Fruit fly (Drosophila melanogaster) whole organism, embryonic: Measurements from ENCODE around the gene hyd.

Experiments
- Adf1 ChIP-seq: fragments of 200-800 bp; sonication (Bioruptor generic); IDR thresholded peaks from 2 replicates; pipeline ENCODE4 v1.3.6; 2022; ENCODE audit warnings: missing biosample characterization, missing genetic modification characterization
- Aef1 ChIP-seq: fragments of 200-800 bp; sonication (Bioruptor generic); IDR thresholded peaks from 3 replicates; pipeline ENCODE4 v1.3.6; 2022; ENCODE audit warnings: missing biosample characterization, missing genetic modification characterization
- Antp ChIP-seq: fragments of 200-800 bp; sonication (Bioruptor generic); optimal IDR thresholded peaks from 3 replicates; lab custom pipeline; 2016; ENCODE audit warnings: missing biosample characterization, missing genetic modification characterization
- CG10147 ChIP-seq: fragments of 200-800 bp; sonication (Bioruptor generic); optimal IDR thresholded peaks from 2 replicates; lab custom pipeline; 2019; ENCODE audit warnings: missing biosample characterization, mild to moderate bottlenecking, missing genetic modification characterization, moderate library complexity
- CG10366 ChIP-seq: fragments of 200-800 bp; sonication (Bioruptor generic); IDR thresholded peaks from 2 replicates; pipeline ENCODE4 v1.3.6; 2022; ENCODE audit warnings: missing biosample characterization, missing genetic modification characterization
- CG11723 ChIP-seq: fragments of 200-800 bp; sonication (Bioruptor generic); optimal IDR thresholded peaks from 2 replicates; lab custom pipeline; 2017; ENCODE audit warnings: missing biosample characterization, mild to moderate bottlenecking, missing genetic modification characterization
- CG13287 ChIP-seq: fragments of 200-800 bp; sonication (Bioruptor generic); IDR thresholded peaks from 2 replicates; pipeline ENCODE4 v1.3.6; 2022; ENCODE audit warnings: missing biosample characterization, missing genetic modification characterization; ENCODE audit not compliant: partially characterized antibody
- CG14667 ChIP-seq: fragments of 200-800 bp; sonication (Bioruptor generic); IDR thresholded peaks from 2 replicates; pipeline ENCODE4 v1.3.6; 2022; ENCODE audit warnings: missing biosample characterization, missing genetic modification characterization
- CG15073 ChIP-seq: fragments of 200-800 bp; sonication (Bioruptor generic); optimal IDR thresholded peaks from 2 replicates; lab custom pipeline; 2016; ENCODE audit warnings: missing biosample characterization, missing genetic modification characterization
- CG16815 ChIP-seq: fragments of 200-800 bp; sonication (Bioruptor generic); optimal IDR thresholded peaks from 3 replicates; lab custom pipeline; 2017; ENCODE audit warnings: missing biosample characterization, mild to moderate bottlenecking, missing genetic modification characterization
- CG17802 ChIP-seq: fragments of 200-800 bp; sonication (Bioruptor generic); optimal IDR thresholded peaks from 2 replicates; lab custom pipeline; 2018; ENCODE audit warnings: missing biosample characterization, mild to moderate bottlenecking, missing genetic modification characterization, moderate library complexity
- CG17829 ChIP-seq: fragments of 200-800 bp; optimal IDR thresholded peaks from 2 replicates; lab custom pipeline; 2019; ENCODE audit warnings: missing biosample characterization, mild to moderate bottlenecking, missing genetic modification characterization, moderate library complexity
- CG2116 ChIP-seq: fragments of 200-800 bp; sonication (Bioruptor generic); optimal IDR thresholded peaks from 3 replicates; lab custom pipeline; 2018; ENCODE audit warnings: missing biosample characterization, mild to moderate bottlenecking, missing genetic modification characterization
- CG2678 ChIP-seq: fragments of 200-800 bp; sonication (Bioruptor generic); optimal IDR thresholded peaks from 3 replicates; lab custom pipeline; 2019; ENCODE audit warnings: missing biosample characterization, mild to moderate bottlenecking, missing genetic modification characterization, moderate library complexity
- CG34224 ChIP-seq: fragments of 200-800 bp; sonication (Bioruptor generic); IDR thresholded peaks from 3 replicates; pipeline ENCODE4 v1.3.6; 2022; ENCODE audit warnings: missing biosample characterization, missing genetic modification characterization; ENCODE audit not compliant: partially characterized antibody
- CG34376 ChIP-seq: fragments of 200-800 bp; sonication (Bioruptor generic); optimal IDR thresholded peaks from 2 replicates; lab custom pipeline; 2018; ENCODE audit warnings: missing biosample characterization, mild to moderate bottlenecking, missing genetic modification characterization
- CG34422 ChIP-seq: fragments of 200-800 bp; sonication (Bioruptor generic); IDR thresholded peaks from 3 replicates; pipeline ENCODE4 v1.3.6; 2022; ENCODE audit warnings: missing biosample characterization, missing genetic modification characterization
- CG4617 ChIP-seq: fragments of 200-800 bp; sonication (Bioruptor generic); optimal IDR thresholded peaks from 3 replicates; lab custom pipeline; 2016; ENCODE audit warnings: missing biosample characterization, missing genetic modification characterization, borderline replicate concordance
- CG6689 ChIP-seq: fragments of 200-800 bp; sonication (Bioruptor generic); IDR thresholded peaks from 2 replicates; pipeline ENCODE4 v1.3.6; 2022; ENCODE audit warnings: missing biosample characterization, missing genetic modification characterization
- CG7745 ChIP-seq: fragments of 200-800 bp; sonication (Bioruptor generic); optimal IDR thresholded peaks from 2 replicates; lab custom pipeline; 2018; ENCODE audit warnings: missing biosample characterization, mild to moderate bottlenecking, missing genetic modification characterization, moderate library complexity
- CG7839 ChIP-seq: fragments of 200-800 bp; sonication (Bioruptor generic); optimal IDR thresholded peaks from 3 replicates; lab custom pipeline; 2018; ENCODE audit warnings: missing biosample characterization, mild to moderate bottlenecking, missing genetic modification characterization, moderate library complexity
- CG9727 ChIP-seq: fragments of 200-800 bp; sonication (Bioruptor generic); optimal IDR thresholded peaks from 3 replicates; lab custom pipeline; 2017; ENCODE audit warnings: missing biosample characterization, mild to moderate bottlenecking, missing genetic modification characterization
- GATAe ChIP-seq: fragments of 200-800 bp; sonication (Bioruptor generic); conservative IDR thresholded peaks from 2 replicates; pipeline ENCODE4 v1.3.6; 2022; ENCODE audit warnings: missing biosample characterization, missing genetic modification characterization
- H2.0 ChIP-seq: fragments of 200-800 bp; sonication (Bioruptor generic); IDR thresholded peaks from 2 replicates; pipeline ENCODE4 v1.3.6; 2022; ENCODE audit warnings: missing biosample characterization, missing genetic modification characterization
- HLHmδ ChIP-seq: fragments of 200-800 bp; sonication (Bioruptor generic); optimal IDR thresholded peaks from 2 replicates; lab custom pipeline; 2018; ENCODE audit warnings: missing biosample characterization, mild to moderate bottlenecking, missing genetic modification characterization, moderate library complexity
- Hand ChIP-seq: fragments of 200-800 bp; sonication (Bioruptor generic); optimal IDR thresholded peaks from 2 replicates; lab custom pipeline; 2017; ENCODE audit warnings: mild to moderate bottlenecking, missing biosample characterization, missing genetic modification reagents, missing genetic modification characterization
- Jarid2 ChIP-seq: fragments of 200-800 bp; sonication (Bioruptor generic); optimal IDR thresholded peaks from 3 replicates; lab custom pipeline; 2017; ENCODE audit warnings: mild to moderate bottlenecking, missing biosample characterization, missing genetic modification reagents, missing genetic modification characterization
- Lpt ChIP-seq: fragments of >200 bp; optimal IDR thresholded peaks from 2 replicates; lab custom pipeline; 2018; ENCODE audit warnings: missing biosample characterization, missing genetic modification characterization
- Myb ChIP-seq: fragments of 200-800 bp; sonication (Bioruptor generic); optimal IDR thresholded peaks from 2 replicates; lab custom pipeline; 2016; ENCODE audit warnings: missing biosample characterization, missing genetic modification characterization
- NFAT ChIP-seq: fragments of 200-800 bp; sonication (Bioruptor generic); IDR thresholded peaks from 2 replicates; pipeline ENCODE4 v1.3.6; 2022; ENCODE audit warnings: missing biosample characterization, missing genetic modification characterization
- Sox102F ChIP-seq: fragments of 200-800 bp; sonication (Bioruptor generic); optimal IDR thresholded peaks from 2 replicates; lab custom pipeline; 2018; ENCODE audit warnings: missing biosample characterization, mild to moderate bottlenecking, missing genetic modification characterization, moderate library complexity
- Spps ChIP-seq: fragments of 200-800 bp; sonication (Bioruptor generic); optimal IDR thresholded peaks from 2 replicates; lab custom pipeline; 2018; ENCODE audit warnings: missing biosample characterization, mild to moderate bottlenecking, missing genetic modification characterization
- ap ChIP-seq: fragments of 200-800 bp; sonication (Bioruptor generic); IDR thresholded peaks from 2 replicates; pipeline ENCODE4 v1.3.6; 2022; ENCODE audit warnings: missing biosample characterization, missing genetic modification characterization
- bcd ChIP-seq: fragments of 200-800 bp; sonication (Bioruptor generic); optimal IDR thresholded peaks from 2 replicates; lab custom pipeline; 2017; ENCODE audit warnings: missing biosample characterization, mild to moderate bottlenecking, missing genetic modification characterization
- br ChIP-seq: fragments of >200 bp; optimal IDR thresholded peaks from 2 replicates; lab custom pipeline; 2017
- cas ChIP-seq: fragments of 200-800 bp; sonication (Bioruptor generic); IDR thresholded peaks from 2 replicates; pipeline ENCODE4 v1.3.6; 2022; ENCODE audit warnings: missing biosample characterization, missing genetic modification characterization
- cg ChIP-seq: fragments of 200-800 bp; sonication (Bioruptor generic); optimal IDR thresholded peaks from 3 replicates; lab custom pipeline; 2019; ENCODE audit warnings: missing biosample characterization, mild to moderate bottlenecking, missing genetic modification characterization, moderate library complexity
- dan ChIP-seq: fragments of 200-800 bp; sonication (Bioruptor generic); IDR thresholded peaks from 2 replicates; pipeline ENCODE4 v1.3.6; 2022; ENCODE audit warnings: missing biosample characterization, missing genetic modification characterization
- ewg ChIP-seq: fragments of 200-800 bp; sonication (Bioruptor generic); optimal IDR thresholded peaks from 3 replicates; lab custom pipeline; 2017; ENCODE audit warnings: mild to moderate bottlenecking, missing biosample characterization, missing genetic modification reagents, missing genetic modification characterization
- fru ChIP-seq: fragments of >200 bp; optimal IDR thresholded peaks from 2 replicates; lab custom pipeline; 2017
- gfzf ChIP-seq: fragments of 200-800 bp; sonication (Bioruptor generic); optimal IDR thresholded peaks from 2 replicates; lab custom pipeline; 2016; ENCODE audit warnings: missing biosample characterization, mild to moderate bottlenecking, missing genetic modification characterization, moderate library complexity
- ind ChIP-seq: fragments of 200-800 bp; sonication (Bioruptor generic); optimal IDR thresholded peaks from 3 replicates; lab custom pipeline; 2016; ENCODE audit warnings: missing biosample characterization, missing genetic modification characterization
- org-1 ChIP-seq: fragments of 200-800 bp; sonication (Bioruptor generic); optimal IDR thresholded peaks from 2 replicates; lab custom pipeline; 2017; ENCODE audit warnings: missing biosample characterization, missing genetic modification characterization
- p53 ChIP-seq: fragments of 200-800 bp; sonication (Bioruptor generic); optimal IDR thresholded peaks from 2 replicates; lab custom pipeline; 2016; ENCODE audit warnings: missing biosample characterization, missing genetic modification characterization
- pho ChIP-seq: fragments of 200-800 bp; sonication (Bioruptor generic); optimal IDR thresholded peaks from 2 replicates; lab custom pipeline; 2016; ENCODE audit warnings: missing biosample characterization, missing genetic modification characterization
- ro ChIP-seq: fragments of 200-800 bp; sonication (Bioruptor generic); IDR thresholded peaks from 2 replicates; pipeline ENCODE4 v1.3.6; 2022; ENCODE audit warnings: missing biosample characterization, missing genetic modification characterization
- row ChIP-seq: fragments of 200-800 bp; sonication (Bioruptor generic); IDR thresholded peaks from 3 replicates; pipeline ENCODE4 v1.3.6; 2022; ENCODE audit warnings: missing biosample characterization, missing genetic modification characterization
- sens ChIP-seq: fragments of 200-800 bp; sonication (Bioruptor generic); peaks from one replicate; lab custom pipeline; 2016; ENCODE audit warnings: missing biosample characterization, missing genetic modification characterization
- slp2 ChIP-seq: fragments of 200-800 bp; sonication (Bioruptor generic); optimal IDR thresholded peaks from 2 replicates; lab custom pipeline; 2016; ENCODE audit warnings: missing biosample characterization, missing genetic modification characterization
- sna ChIP-seq: fragments of 200-800 bp; sonication (Bioruptor generic); IDR thresholded peaks from 2 replicates; pipeline ENCODE4 v1.3.6; 2022; ENCODE audit warnings: missing biosample characterization, missing genetic modification characterization; ENCODE audit not compliant: partially characterized antibody
- twi ChIP-seq: fragments of 200-800 bp; optimal IDR thresholded peaks from 2 replicates; lab custom pipeline; 2019; ENCODE audit warnings: missing biosample characterization, mild to moderate bottlenecking, missing genetic modification characterization, moderate library complexity
- wek ChIP-seq: fragments of 200-800 bp; sonication (Bioruptor generic); optimal IDR thresholded peaks from 3 replicates; lab custom pipeline; 2018; ENCODE audit warnings: missing biosample characterization, mild to moderate bottlenecking, missing genetic modification characterization, moderate library complexity
- wor ChIP-seq: fragments of 200-800 bp; sonication (Bioruptor generic); IDR thresholded peaks from 2 replicates; pipeline ENCODE4 v1.3.6; 2022; ENCODE audit warnings: missing biosample characterization, missing genetic modification characterization

The hyd gene

DNA sequence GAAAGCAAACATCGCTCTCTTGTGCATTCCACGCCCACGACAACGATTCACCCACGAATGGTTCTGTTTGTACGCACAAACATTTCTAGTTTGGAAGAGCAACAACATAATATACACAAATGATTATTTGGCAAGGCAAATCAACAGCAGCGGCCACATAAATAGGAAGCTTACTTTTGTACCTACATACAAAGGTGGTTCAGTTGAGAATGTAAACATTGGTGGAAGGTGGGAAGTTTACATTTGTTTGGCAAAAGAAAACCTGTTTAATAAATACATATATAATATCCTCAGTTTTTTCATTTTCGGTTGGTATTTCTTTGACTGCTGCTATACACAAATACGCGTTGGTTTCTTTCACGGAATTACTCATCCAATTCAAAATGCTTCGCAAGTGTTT, 22.8 kb downstream of the hyd start (continued):
- TF ChIP-seq CG17829 (tag; lab: Kevin White, UChicago) (peak; percentile 86), CG10366 (GFP tag; lab: Robert Waterston, UW) (no peak), Aef1 (no peak), cg (GFP tag; lab: Kevin White, UChicago) (peak; percentile 7), CG34224 (GFP tag; lab: Robert Waterston, UW) (no peak), fru (lab: Kevin White, UChicago) (no peak), H2.0 (GFP tag; lab: Robert Waterston, UW) (no peak), Lpt (GFP tag; lab: Kevin White, UChicago) (no peak), cas (no peak), sna (GFP tag; lab: Robert Waterston, UW) (no peak), Hand (GFP tag; lab: Kevin White, UChicago) (peak; percentile 73), HLHmδ (GFP tag; lab: Kevin White, UChicago) (no peak), slp2 (peak; percentile 69), gfzf (GFP tag; lab: Kevin White, UChicago) (no peak), CG17802 (tag; lab: Kevin White, UChicago) (peak; percentile 69), sens (GFP tag; lab: Kevin White, UChicago) (peak; percentile 98), Spps (tag; lab: Kevin White, UChicago) (peak; percentile 61), CG16815 (GFP tag; lab: Kevin White, UChicago) (peak; percentile 62), CG2116 (peak; percentile 66), CG13287 (no peak), CG34422 (GFP tag; lab: Robert Waterston, UW) (no peak), row (no peak), org-1 (GFP tag; lab: Kevin White, UChicago) (peak; percentile 84), wor (GFP tag; lab: Robert Waterston, UW) (no peak), CG14667 (no peak), ro (GFP tag; lab: Robert Waterston, UW) (no peak), p53 (peak; percentile 42), CG15073 (GFP tag; lab: Kevin White, UChicago) (peak; percentile 55), br (no peak), dan (GFP tag; lab: Robert Waterston, UW) (no peak), twi (peak; percentile 61), CG9727 (GFP tag; lab: Kevin White, UChicago) (peak; percentile 86), wek (GFP tag; lab: Kevin White, UChicago) (peak; percentile 80), Sox102F (GFP tag; lab: Kevin White, UChicago) (peak; percentile 90), CG11723 (GFP tag; lab: Kevin White, UChicago) (peak; percentile 84), Antp (peak; percentile 71), CG10147 (GFP tag; lab: Kevin White, UChicago) (peak; percentile 82), GATAe (no peak), CG7745 (tag; lab: Kevin White, UChicago) (no peak), bcd (GFP tag; lab: Kevin White, UChicago) (peak; percentile 88), Myb (peak; percentile 62), ewg (peak; percentile 80), NFAT (GFP tag; lab: Robert Waterston, UW) (no peak), ind (GFP tag; lab: Kevin White, UChicago) (peak; percentile 92), Jarid2 (peak; percentile 76), CG7839 (peak; percentile 93), ap (GFP tag; lab: Robert Waterston, UW) (no peak), Adf1 (GFP tag; lab: Robert Waterston, UW) (no peak), CG6689 (GFP tag; lab: Robert Waterston, UW) (no peak), pho (GFP tag; lab: Kevin White, UChicago) (peak; percentile 77), CG34376 (peak; percentile 65), CG4617 (GFP tag; lab: Kevin White, UChicago) (peak; percentile 51), CG2678 (tag; lab: Kevin White, UChicago) (peak; percentile 93)
